Worm (Caenorhabditis elegans): ENCODE data around the gene srh-276.
A peak's percentile ranks its signal among the peaks of the same experiment; 100 is the strongest.

The srh-276 gene

ce11 chrV:15547727-15548126 is 18.6 kb downstream of the srh-276 start:
- TF ChIP-seq klf-2 (GFP tag; conservative IDR thresholded peaks at IDR 0.05) (0 out of 2 replicates have a peak, but pooled peaks have one; percentile 43), ztf-23 (GFP tag; IDR thresholded peaks at IDR 0.05) (no peak), T22C8.4 (GFP tag; IDR thresholded peaks at IDR 0.05) (no peak), ref-1 (GFP tag; conservative IDR thresholded peaks at IDR 0.05) (0 out of 2 replicates have a peak, but pooled peaks have one; percentile 24), flt-1 (GFP tag; IDR thresholded peaks at IDR 0.05) (peak; percentile 68; the same call in 1 of the 2 replicates), med-1 (GFP tag; optimal IDR thresholded peaks at IDR 0.05; ENCODE audit: insufficient read depth) (no peak), cog-1 (tag; optimal IDR thresholded peaks at IDR 0.05) (no peak), tab-1 (GFP tag; IDR thresholded peaks at IDR 0.05) (no peak), ztf-29 (GFP tag; IDR thresholded peaks at IDR 0.05) (no peak)

ce11 chrV:15550408-15550807 is 21.2 kb downstream of the srh-276 start:
- TF ChIP-seq ref-1 (GFP tag; conservative IDR thresholded peaks at IDR 0.05) = no peak
- 0 out of 2 replicates have a peak, but pooled peaks have one; percentile 25 for TF ChIP-seq ztf-23 (GFP tag; IDR thresholded peaks at IDR 0.05)
- TF ChIP-seq cog-1 (tag; optimal IDR thresholded peaks at IDR 0.05) = no peak
- TF ChIP-seq med-1 (GFP tag; optimal IDR thresholded peaks at IDR 0.05; ENCODE audit: insufficient read depth) = no peak

ce11 chrV:15551642-15552041 is 22.5 kb downstream of the srh-276 start:
- TF ChIP-seq ref-1 (GFP tag; conservative IDR thresholded peaks at IDR 0.05) (peak; percentile 75), tab-1 (GFP tag; IDR thresholded peaks at IDR 0.05) (peak; percentile 93), cog-1 (tag; optimal IDR thresholded peaks at IDR 0.05) (peak; percentile 20), klf-2 (GFP tag; conservative IDR thresholded peaks at IDR 0.05) (peak; percentile 91), ztf-29 (GFP tag; IDR thresholded peaks at IDR 0.05) (peak; percentile 81), flt-1 (GFP tag; IDR thresholded peaks at IDR 0.05) (peak; percentile 95), med-1 (GFP tag; optimal IDR thresholded peaks at IDR 0.05; ENCODE audit: insufficient read depth) (peak; percentile 53), T22C8.4 (GFP tag; IDR thresholded peaks at IDR 0.05) (peak; percentile 89), ztf-23 (GFP tag; IDR thresholded peaks at IDR 0.05) (peak; percentile 94)

DNA sequence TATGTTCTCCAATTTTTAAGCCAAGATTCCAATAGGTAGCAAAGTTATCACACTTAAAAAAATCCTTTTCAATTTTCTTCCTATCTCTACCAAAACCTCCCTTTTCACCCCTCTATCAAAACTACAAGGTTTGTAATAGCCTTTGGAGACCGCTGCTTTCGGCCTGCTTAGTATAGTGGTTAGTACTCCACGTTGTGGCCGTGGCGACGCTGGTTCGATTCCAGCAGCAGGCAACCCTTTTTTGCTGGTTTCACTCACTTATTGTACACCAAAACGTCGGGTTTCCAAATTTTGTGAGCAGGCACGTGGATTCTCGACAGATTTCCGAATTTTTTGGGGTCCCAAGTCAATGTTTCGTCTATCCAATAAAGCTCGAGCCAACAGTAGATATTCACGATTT is 24.7 kb downstream of the srh-276 start:
- TF ChIP-seq flt-1 (GFP tag; IDR thresholded peaks at IDR 0.05) = peak; percentile 86
- TF ChIP-seq klf-2 (GFP tag; conservative IDR thresholded peaks at IDR 0.05) = peak; percentile 50; the same call in 1 of the 2 replicates
- TF ChIP-seq tab-1 (GFP tag; IDR thresholded peaks at IDR 0.05) = peak; percentile 81
- no peak for TF ChIP-seq ref-1 (GFP tag; conservative IDR thresholded peaks at IDR 0.05)
- TF ChIP-seq ztf-29 (GFP tag; IDR thresholded peaks at IDR 0.05) = peak; percentile 55; the same call in 1 of the 2 replicates
- TF ChIP-seq T22C8.4 (GFP tag; IDR thresholded peaks at IDR 0.05) = no peak
- no peak for TF ChIP-seq med-1 (GFP tag; optimal IDR thresholded peaks at IDR 0.05; ENCODE audit: insufficient read depth)
- TF ChIP-seq ztf-23 (GFP tag; IDR thresholded peaks at IDR 0.05) = peak; percentile 73

DNA sequence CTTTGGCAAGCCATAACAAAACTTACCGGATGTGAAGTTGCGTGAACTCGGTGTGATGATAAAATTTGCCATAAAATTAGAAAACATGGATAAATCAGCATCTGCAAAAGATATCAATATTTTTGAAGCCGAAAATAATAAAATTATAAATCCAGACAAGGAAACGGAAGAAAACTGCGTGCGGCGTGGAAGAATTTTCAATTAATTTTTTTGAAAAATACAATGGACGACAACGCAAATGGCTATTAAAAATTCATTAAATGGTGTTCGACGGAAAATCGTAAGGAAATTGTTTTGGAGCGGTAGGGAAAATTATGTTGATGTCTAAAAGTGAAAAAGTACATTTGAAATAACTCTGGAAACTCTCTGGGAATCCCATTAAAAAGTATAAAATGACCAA is 29.9 kb downstream of the srh-276 start, which contains the start of gene acr-18:
TSS of gene acr-18 (minus strand) at position 101 of the 400 bp plus-strand sequence.
- TF ChIP-seq tab-1 (GFP tag; IDR thresholded peaks at IDR 0.05) = no peak
- no peak for TF ChIP-seq med-1 (GFP tag; optimal IDR thresholded peaks at IDR 0.05; ENCODE audit: insufficient read depth)
- no peak for TF ChIP-seq cog-1 (tag; optimal IDR thresholded peaks at IDR 0.05)
- no peak for TF ChIP-seq klf-2 (GFP tag; conservative IDR thresholded peaks at IDR 0.05)
- no peak for TF ChIP-seq flt-1 (GFP tag; IDR thresholded peaks at IDR 0.05)
- no peak for TF ChIP-seq ztf-29 (GFP tag; IDR thresholded peaks at IDR 0.05)
- TF ChIP-seq ztf-23 (GFP tag; IDR thresholded peaks at IDR 0.05) = no peak
- no peak for TF ChIP-seq T22C8.4 (GFP tag; IDR thresholded peaks at IDR 0.05)
- no peak for TF ChIP-seq ref-1 (GFP tag; conservative IDR thresholded peaks at IDR 0.05)

ce11 chrV:15559729-15560128 is 30.6 kb downstream of the srh-276 start:
- TF ChIP-seq T22C8.4 (GFP tag; IDR thresholded peaks at IDR 0.05) (no peak), med-1 (GFP tag; optimal IDR thresholded peaks at IDR 0.05; ENCODE audit: insufficient read depth) (no peak), flt-1 (GFP tag; IDR thresholded peaks at IDR 0.05) (no peak), ref-1 (GFP tag; conservative IDR thresholded peaks at IDR 0.05) (no peak), klf-2 (GFP tag; conservative IDR thresholded peaks at IDR 0.05) (no peak)

DNA sequence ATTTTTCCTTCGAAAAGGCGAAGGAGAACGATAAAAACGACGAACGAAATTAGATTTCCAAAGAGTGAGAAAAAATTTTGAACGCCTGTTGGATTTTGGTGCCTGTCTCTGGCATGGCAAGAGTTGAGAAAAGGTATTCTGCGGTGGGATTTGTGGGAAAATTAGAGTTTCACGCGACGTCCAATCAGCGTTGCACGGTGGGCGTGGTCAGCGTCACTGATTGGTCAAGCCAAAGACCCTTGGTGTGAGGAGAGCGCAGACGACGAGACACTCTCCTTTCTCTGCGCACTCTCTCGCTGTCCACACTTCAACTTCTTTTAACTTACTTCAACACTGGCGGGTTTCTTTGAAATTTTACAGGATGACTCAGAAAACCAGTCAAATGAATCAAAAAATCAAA is 33.4 kb downstream of the srh-276 start:
- no peak for TF ChIP-seq ztf-23 (GFP tag; IDR thresholded peaks at IDR 0.05)
- TF ChIP-seq klf-2 (GFP tag; conservative IDR thresholded peaks at IDR 0.05) = no peak
- TF ChIP-seq med-1 (GFP tag; optimal IDR thresholded peaks at IDR 0.05; ENCODE audit: insufficient read depth) = no peak
- no peak for TF ChIP-seq flt-1 (GFP tag; IDR thresholded peaks at IDR 0.05)
- no peak for TF ChIP-seq cog-1 (tag; optimal IDR thresholded peaks at IDR 0.05)
- TF ChIP-seq T22C8.4 (GFP tag; IDR thresholded peaks at IDR 0.05) = no peak
- TF ChIP-seq ref-1 (GFP tag; conservative IDR thresholded peaks at IDR 0.05) = no peak
- TF ChIP-seq tab-1 (GFP tag; IDR thresholded peaks at IDR 0.05) = no peak
- TF ChIP-seq ztf-29 (GFP tag; IDR thresholded peaks at IDR 0.05) = no peak

DNA sequence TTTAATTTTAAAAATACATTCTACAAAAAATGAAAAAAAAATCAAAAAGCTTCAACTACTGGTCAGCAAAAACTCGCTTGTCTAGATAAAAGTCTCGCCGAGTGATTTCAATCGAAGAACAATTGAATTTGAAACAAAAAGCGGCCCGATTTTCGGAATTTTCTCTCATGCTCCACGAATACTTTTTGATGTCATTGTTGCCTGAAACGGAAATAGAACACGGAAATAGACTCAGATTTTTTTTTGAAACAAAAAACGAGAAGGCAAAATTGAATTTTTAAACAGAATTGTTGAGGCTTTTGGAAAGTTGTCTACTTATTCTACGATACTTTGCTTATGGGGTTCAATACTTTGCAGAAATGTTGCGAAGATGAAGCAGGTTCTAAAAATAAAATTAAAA is 34.3 kb downstream of the srh-276 start:
- TF ChIP-seq flt-1 (GFP tag; IDR thresholded peaks at IDR 0.05) = no peak
- no peak for TF ChIP-seq cog-1 (tag; optimal IDR thresholded peaks at IDR 0.05)
- no peak for TF ChIP-seq tab-1 (GFP tag; IDR thresholded peaks at IDR 0.05)
- TF ChIP-seq T22C8.4 (GFP tag; IDR thresholded peaks at IDR 0.05) = no peak
- no peak for TF ChIP-seq med-1 (GFP tag; optimal IDR thresholded peaks at IDR 0.05; ENCODE audit: insufficient read depth)
- no peak for TF ChIP-seq ztf-23 (GFP tag; IDR thresholded peaks at IDR 0.05)

- TF ChIP-seq klf-2 (GFP tag; conservative IDR thresholded peaks at IDR 0.05) = no peak
- TF ChIP-seq ref-1 (GFP tag; conservative IDR thresholded peaks at IDR 0.05) = no peak
- no peak for TF ChIP-seq flt-1 (GFP tag; IDR thresholded peaks at IDR 0.05)
- TF ChIP-seq ztf-29 (GFP tag; IDR thresholded peaks at IDR 0.05) = no peak
- no peak for TF ChIP-seq cog-1 (tag; optimal IDR thresholded peaks at IDR 0.05)
- no peak for TF ChIP-seq T22C8.4 (GFP tag; IDR thresholded peaks at IDR 0.05)
- TF ChIP-seq med-1 (GFP tag; optimal IDR thresholded peaks at IDR 0.05; ENCODE audit: insufficient read depth) = no peak
- TF ChIP-seq tab-1 (GFP tag; IDR thresholded peaks at IDR 0.05) = no peak
- TF ChIP-seq ztf-23 (GFP tag; IDR thresholded peaks at IDR 0.05) = no peak
Measured at ce11 chrV:15563985-15564384, 34.8 kb downstream of the srh-276 start.

Measured in whole organism, midembryonic.